Fruit fly (Drosophila melanogaster): ENCODE measurements around the gene CG9919.

Gene CG9919

DNA sequence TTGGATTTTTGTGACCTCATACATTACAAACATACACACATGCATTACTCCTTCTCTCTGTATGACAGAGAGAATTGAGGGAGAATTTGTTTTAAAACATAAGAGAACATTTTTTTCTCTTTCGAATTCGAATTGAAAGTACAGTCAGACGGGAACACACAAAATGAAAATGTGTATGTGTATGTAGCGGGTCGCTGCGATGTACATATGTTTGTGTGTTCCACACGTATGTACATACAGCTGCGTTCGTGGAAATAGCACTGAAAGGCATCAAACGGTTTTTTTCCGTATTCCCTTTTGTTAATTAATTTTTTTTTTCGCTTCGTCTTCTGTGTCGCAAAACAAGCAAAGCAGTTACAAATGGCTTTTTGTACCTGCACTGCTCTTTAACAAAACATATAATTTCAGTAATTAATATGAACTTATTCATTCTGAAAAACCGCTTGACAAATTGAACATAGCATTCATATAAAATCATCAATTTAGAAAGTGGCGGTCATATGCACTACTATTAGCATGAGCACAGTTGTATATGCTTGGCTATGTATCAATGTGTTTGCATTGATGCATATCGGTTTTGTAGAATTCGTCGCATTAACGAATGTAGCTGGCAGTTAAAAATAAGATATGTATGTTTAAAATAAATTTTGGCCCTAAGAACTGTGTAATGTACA, 2.2 kb upstream of the CG9919 start (continued):
- peak; percentile 98 for TF ChIP-seq svp (GFP tag)
- TF ChIP-seq OdsH (GFP tag; optimal IDR thresholded peaks at IDR 0.05): peak; percentile 95
- TF ChIP-seq CG3919 (GFP tag; optimal IDR thresholded peaks at IDR 0.05): peak; percentile 93
- TF ChIP-seq CG10631 (GFP tag; optimal IDR thresholded peaks at IDR 0.05): peak; percentile 95
- TF ChIP-seq Hr4 (GFP tag; optimal IDR thresholded peaks at IDR 0.05): peak; percentile 97
- peak; percentile 92 for TF ChIP-seq Sox15 (GFP tag; optimal IDR thresholded peaks at IDR 0.05)
- peak; percentile 88 for TF ChIP-seq Eip93F (GFP tag; optimal IDR thresholded peaks at IDR 0.05)
- peak; percentile 96 for TF ChIP-seq spab (GFP tag; optimal IDR thresholded peaks at IDR 0.05)
- peak; percentile 98 for TF ChIP-seq Sox14 (GFP tag; optimal IDR thresholded peaks at IDR 0.05)
- TF ChIP-seq CG32006 (GFP tag; optimal IDR thresholded peaks at IDR 0.05): peak; percentile 98
- TF ChIP-seq fd59A (GFP tag; optimal IDR thresholded peaks at IDR 0.05): peak; percentile 97
- peak; percentile 98 for TF ChIP-seq CG6276 (GFP tag; optimal IDR thresholded peaks at IDR 0.05)
- peak; percentile 94 for TF ChIP-seq CG6792 (GFP tag; optimal IDR thresholded peaks at IDR 0.05)
- peak; percentile 98 for TF ChIP-seq CG10669 (GFP tag; optimal IDR thresholded peaks at IDR 0.05)
- peak; percentile 97 for TF ChIP-seq dac (GFP tag; optimal IDR thresholded peaks at IDR 0.05)
- peak; percentile 95 for TF ChIP-seq CG4318 (GFP tag; optimal IDR thresholded peaks at IDR 0.05)
- TF ChIP-seq ss (GFP tag; optimal IDR thresholded peaks at IDR 0.05): peak; percentile 95 to 98
- TF ChIP-seq pdm3 (GFP tag; optimal IDR thresholded peaks at IDR 0.05): peak; percentile 97
- TF ChIP-seq CG8119 (GFP tag; IDR thresholded peaks at IDR 0.05): peak; percentile 97
- TF ChIP-seq achi (GFP tag; optimal IDR thresholded peaks at IDR 0.05): peak; percentile 94
- peak; percentile 90 for TF ChIP-seq CG11762 (GFP tag; optimal IDR thresholded peaks at IDR 0.05; ENCODE audit: insufficient read depth)

DNA sequence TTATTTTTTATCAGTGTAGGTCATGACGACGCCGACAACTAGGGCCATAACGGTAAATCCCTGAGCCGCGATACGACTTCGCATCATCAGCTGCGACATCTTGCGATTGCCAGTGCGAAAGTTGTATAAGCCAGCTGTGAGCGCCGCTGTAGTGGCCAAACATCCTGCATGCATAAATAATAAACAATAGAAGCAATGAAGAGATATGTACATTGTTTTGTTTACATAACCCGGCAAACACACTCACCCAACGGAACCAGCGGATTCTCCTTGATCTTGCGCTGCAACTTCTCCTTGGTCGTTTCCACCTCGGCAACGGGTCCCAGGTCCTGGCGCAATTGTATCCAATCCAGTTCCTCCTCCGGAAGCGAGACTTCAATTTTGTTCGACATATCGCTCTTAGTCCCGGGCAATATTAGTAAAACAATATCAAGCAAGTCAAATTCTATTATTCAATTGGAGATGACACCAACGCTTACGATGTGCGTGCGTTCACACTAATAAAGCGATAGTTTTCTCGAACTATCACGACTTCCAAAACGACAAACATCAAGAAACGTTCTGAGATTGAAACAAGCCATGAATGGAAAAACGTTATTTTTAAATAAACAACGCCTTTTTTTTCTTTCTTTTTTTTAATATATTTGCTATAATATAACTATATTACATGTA, 1.1 kb upstream of the CG9919 start:
- TF ChIP-seq Eip78C (GFP tag) (peak; percentile 59), fkh (GFP tag; optimal IDR thresholded peaks at IDR 0.05) (peak; percentile 90), vri (GFP tag; optimal IDR thresholded peaks at IDR 0.05) (no peak)

DNA sequence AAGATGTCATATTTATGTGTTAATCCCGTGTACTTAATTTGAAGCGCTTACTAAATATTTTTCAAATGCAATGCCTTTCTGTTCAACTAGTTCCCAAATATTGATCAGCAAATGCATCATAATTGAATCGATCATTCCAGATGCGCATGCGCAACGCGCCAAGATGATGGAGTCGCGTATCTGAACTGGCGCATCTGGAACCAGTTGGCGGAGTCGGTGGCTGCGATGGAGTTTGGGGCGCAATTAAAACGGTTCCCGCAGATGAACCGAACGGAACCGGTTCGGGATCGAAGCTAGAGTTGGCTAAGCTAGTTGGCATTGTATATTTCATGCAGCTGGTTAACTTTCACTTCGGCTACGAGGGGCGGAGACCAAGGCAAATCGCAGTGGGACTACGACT, 5.1 kb downstream of the CG9919 start, which contains the start of gene CalpC:
Gene CalpC (plus strand): TSS at position 292 of the 400 bp plus-strand sequence.
- TF ChIP-seq ss (GFP tag; optimal IDR thresholded peaks at IDR 0.05) (peak; percentile 13 to 45), CG1621 (tag; optimal IDR thresholded peaks at IDR 0.05) (peak; percentile 48), Sox15 (GFP tag; optimal IDR thresholded peaks at IDR 0.05) (no peak)

DNA sequence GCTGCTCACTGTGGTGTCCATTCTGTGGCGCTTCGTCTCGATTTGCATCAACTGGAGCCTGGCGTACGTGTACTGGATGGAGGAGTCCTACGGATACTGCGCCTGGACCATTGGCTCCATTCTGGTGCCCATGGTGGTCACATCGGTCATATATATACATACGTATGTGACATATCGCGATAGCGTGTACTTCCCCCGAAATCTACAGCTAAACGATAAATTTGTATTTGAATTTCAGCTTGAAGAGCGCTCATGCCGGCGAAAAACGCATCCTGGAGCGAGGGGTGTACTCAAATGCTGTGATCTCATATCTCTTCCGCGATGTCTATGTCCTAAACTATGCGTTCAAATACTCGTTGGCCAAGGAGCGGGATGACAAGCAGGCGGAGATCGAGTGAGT, 7.0 kb downstream of the CG9919 start:
- TF ChIP-seq CG7368 (GFP tag; optimal IDR thresholded peaks at IDR 0.05) (no peak), fd59A (GFP tag; optimal IDR thresholded peaks at IDR 0.05) (no peak), CG6163 (GFP tag; IDR thresholded peaks at IDR 0.05) (no peak), Eip78C (GFP tag) (peak; percentile 19), Ets21C (GFP tag; optimal IDR thresholded peaks at IDR 0.05) (no peak), CG1621 (tag; optimal IDR thresholded peaks at IDR 0.05) (no peak)

DNA sequence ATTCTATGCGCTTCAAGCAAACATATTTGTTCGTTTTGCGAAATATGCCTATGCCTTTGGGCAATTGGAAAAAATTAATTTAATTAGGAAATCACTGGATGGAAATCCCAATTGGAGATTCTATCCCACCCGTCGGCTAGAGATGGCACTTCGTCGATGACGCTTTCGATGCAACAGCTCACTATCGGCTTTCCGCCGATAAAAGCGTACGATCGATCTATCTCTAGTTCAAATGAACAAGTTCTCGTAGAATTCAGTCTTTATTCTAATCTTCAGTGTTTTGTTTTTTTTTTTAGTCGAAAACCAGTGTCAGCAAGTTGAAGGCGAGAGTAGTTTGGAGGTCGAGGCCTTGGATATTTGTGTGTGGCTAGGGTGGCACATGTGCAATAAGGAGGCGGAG, 7.5 kb downstream of the CG9919 start, which contains the start of the genes CG9917 and CG32579:
Gene CG9917 (minus strand): TSS at position 169 of the 400 bp plus-strand sequence.
Gene CG32579 (plus strand): TSS at position 224 of the 400 bp plus-strand sequence.
- TF ChIP-seq svp (GFP tag): no peak
- TF ChIP-seq pdm3 (GFP tag; optimal IDR thresholded peaks at IDR 0.05): no peak
- TF ChIP-seq Ets96B (tag; optimal IDR thresholded peaks at IDR 0.05): no peak
- no peak for TF ChIP-seq CG6808 (GFP tag; optimal IDR thresholded peaks at IDR 0.05)
- TF ChIP-seq dsx (GFP tag; optimal IDR thresholded peaks at IDR 0.05; ENCODE audit: poor library complexity, severe bottlenecking): no peak
- no peak for TF ChIP-seq CG7368 (GFP tag; optimal IDR thresholded peaks at IDR 0.05)
- TF ChIP-seq OdsH (GFP tag; optimal IDR thresholded peaks at IDR 0.05): no peak
- no peak for TF ChIP-seq achi (GFP tag; optimal IDR thresholded peaks at IDR 0.05)
- TF ChIP-seq CG31627 (GFP tag; optimal IDR thresholded peaks at IDR 0.05): no peak
- TF ChIP-seq CG32006 (GFP tag; optimal IDR thresholded peaks at IDR 0.05): no peak
- TF ChIP-seq CG3032 (tag; optimal IDR thresholded peaks at IDR 0.05): no peak
- TF ChIP-seq Sox14 (GFP tag; optimal IDR thresholded peaks at IDR 0.05): peak; percentile 48
- no peak for TF ChIP-seq CG34406 (GFP tag; optimal IDR thresholded peaks at IDR 0.05)
- TF ChIP-seq CG1621 (tag; optimal IDR thresholded peaks at IDR 0.05): peak; percentile 32
- TF ChIP-seq Gug (GFP tag; IDR thresholded peaks at IDR 0.05): no peak
- TF ChIP-seq salr (GFP tag; optimal IDR thresholded peaks at IDR 0.05): no peak
